Fruit fly (Drosophila melanogaster): ENCODE data around the gene CG31516.
A peak's percentile ranks its signal among the peaks of the same experiment; 100 is the strongest.

CG31516 gene

dm6 chr3R:4215264-4215993 lies 4.5 kb downstream of the CG31516 start, which contains the start of gene CG14636 (continued):
- TF ChIP-seq schlank (tag; optimal IDR thresholded peaks at IDR 0.05), result peak; percentile 46
- no peak for TF ChIP-seq CG14965 (GFP tag; optimal IDR thresholded peaks at IDR 0.05; ENCODE audit: borderline replicate concordance)
- TF ChIP-seq CG11093 (GFP tag; IDR thresholded peaks at IDR 0.05), result peak; percentile 40; the same call in 1 of the 3 replicates
- TF ChIP-seq knrl (GFP tag; IDR thresholded peaks at IDR 0.05; ENCODE audit: partially characterized antibody), result peak; percentile 41; the same call in 2 of the 3 replicates
- TF ChIP-seq CG14014 (GFP tag; IDR thresholded peaks at IDR 0.05), result peak; percentile 78
- peak; percentile 61 for TF ChIP-seq CG11247 (GFP tag; IDR thresholded peaks at IDR 0.05)
- TF ChIP-seq CG32532 (GFP tag; IDR thresholded peaks at IDR 0.05), result peak; percentile 82
- TF ChIP-seq seq (GFP tag; IDR thresholded peaks at IDR 0.05), result peak; percentile 78; the same call in 1 of the 2 replicates
- TF ChIP-seq Pdp1 (GFP tag; optimal IDR thresholded peaks at IDR 0.05), result peak; percentile 74 to 92
- TF ChIP-seq yki (optimal IDR thresholded peaks at IDR 0.05), result no peak
- peak; percentile 50 for TF ChIP-seq az2 (GFP tag; optimal IDR thresholded peaks at IDR 0.05)
- TF ChIP-seq CG7786 (GFP tag; optimal IDR thresholded peaks at IDR 0.05), result peak; percentile 66
- TF ChIP-seq CG3838 (GFP tag; optimal IDR thresholded peaks at IDR 0.05), result no peak
- no peak for TF ChIP-seq gsb-n (tag; optimal IDR thresholded peaks at IDR 0.05)
- peak; percentile 96 for TF ChIP-seq Med (GFP tag)
- no peak for TF ChIP-seq CG10565 (GFP tag; optimal IDR thresholded peaks at IDR 0.05)
- peak; percentile 68 for TF ChIP-seq CG17385 (GFP tag; optimal IDR thresholded peaks at IDR 0.05)
- no peak for TF ChIP-seq Six4 (GFP tag; optimal IDR thresholded peaks at IDR 0.05)
- TF ChIP-seq ab (GFP tag; optimal IDR thresholded peaks at IDR 0.05), result no peak
- TF ChIP-seq Rfx (GFP tag; IDR thresholded peaks at IDR 0.05), result peak; percentile 87
- 0 out of 3 replicates have a peak, but pooled peaks have one; percentile 25 for TF ChIP-seq otp (GFP tag; IDR thresholded peaks at IDR 0.05)
- peak; percentile 43 for TF ChIP-seq nmo (GFP tag; optimal IDR thresholded peaks at IDR 0.05)
- peak; percentile 62; the same call in 1 of the 3 replicates for TF ChIP-seq Mrtf (GFP tag; IDR thresholded peaks at IDR 0.05)
- peak; percentile 56 for TF ChIP-seq onecut (GFP tag; IDR thresholded peaks at IDR 0.05)
- no peak for TF ChIP-seq pzg (GFP tag; optimal IDR thresholded peaks at IDR 0.05)
- peak; percentile 48; the same call in 1 of the 2 replicates for TF ChIP-seq ranshi (GFP tag; IDR thresholded peaks at IDR 0.05)
- TF ChIP-seq HHEX (GFP tag; optimal IDR thresholded peaks at IDR 0.05), result peak; percentile 69
- no peak for TF ChIP-seq Doc2 (GFP tag; IDR thresholded peaks at IDR 0.05)
- TF ChIP-seq CG6813 (GFP tag; optimal IDR thresholded peaks at IDR 0.05), result peak; percentile 46
- TF ChIP-seq CG3995 (GFP tag; optimal IDR thresholded peaks at IDR 0.05), result peak; percentile 12
- peak; percentile 48; the same call in 1 of the 4 replicates for TF ChIP-seq Dll (GFP tag; IDR thresholded peaks at IDR 0.05; ENCODE audit: partially characterized antibody)
- no peak for TF ChIP-seq psq (GFP tag; optimal IDR thresholded peaks at IDR 0.05)
- TF ChIP-seq TFAM (GFP tag; optimal IDR thresholded peaks at IDR 0.05), result no peak
- TF ChIP-seq trh (GFP tag; optimal IDR thresholded peaks at IDR 0.05), result no peak
- peak; percentile 38 for TF ChIP-seq ftz-f1 (GFP tag; optimal IDR thresholded peaks at IDR 0.05)
- TF ChIP-seq Gsc (GFP tag; IDR thresholded peaks at IDR 0.05), result peak; percentile 12; the same call in 1 of the 2 replicates
- no peak for TF ChIP-seq Tbp (GFP tag; optimal IDR thresholded peaks at IDR 0.05)
- TF ChIP-seq Atf6 (GFP tag; IDR thresholded peaks at IDR 0.05), result peak; percentile 83
- TF ChIP-seq CG2875 (GFP tag; optimal IDR thresholded peaks at IDR 0.05), result no peak
- TF ChIP-seq pita (GFP tag; optimal IDR thresholded peaks at IDR 0.05), result no peak
- TF ChIP-seq Kr (GFP tag; optimal IDR thresholded peaks at IDR 0.05), result no peak
- TF ChIP-seq lab (GFP tag; optimal IDR thresholded peaks at IDR 0.05), result peak; percentile 88
- no peak for TF ChIP-seq cato (GFP tag; optimal IDR thresholded peaks at IDR 0.05; ENCODE audit: borderline replicate concordance)
- TF ChIP-seq CG2712 (tag; optimal IDR thresholded peaks at IDR 0.05), result peak; percentile 43
- peak; percentile 69; the same call in 2 of the 3 replicates for TF ChIP-seq CG11560 (tag; IDR thresholded peaks at IDR 0.05)
- no peak for TF ChIP-seq CG10321 (GFP tag; IDR thresholded peaks at IDR 0.05)
- peak; percentile 75 for TF ChIP-seq CG3847 (GFP tag; IDR thresholded peaks at IDR 0.05)
- peak; percentile 73; the same call in 2 of the 3 replicates for TF ChIP-seq Optix (GFP tag; IDR thresholded peaks at IDR 0.05)
- peak; percentile 36 for TF ChIP-seq btn (GFP tag; optimal IDR thresholded peaks at IDR 0.05)
- peak; percentile 28; the same call in 1 of the 3 replicates for TF ChIP-seq CG34224 (GFP tag; IDR thresholded peaks at IDR 0.05; ENCODE audit: partially characterized antibody)
